Fruit fly (Drosophila melanogaster) whole organism, pupa: ENCODE results near the gene mRpL47.

Experiments used
- CG12605 ChIP-seq: fragments of 200-800 bp; sonication (Bioruptor generic); IDR thresholded peaks from 2 replicates; pipeline ENCODE4 v1.3.6; 2022; ENCODE audit warnings: missing biosample characterization, missing genetic modification characterization
- CG14655 ChIP-seq: fragments of 200-800 bp; sonication (Bioruptor generic); optimal IDR thresholded peaks from 3 replicates; lab custom pipeline; 2017; ENCODE audit warnings: mild to moderate bottlenecking, missing biosample characterization, missing genetic modification reagents, missing genetic modification characterization
- CG15710 ChIP-seq: fragments of 200-800 bp; sonication (Bioruptor generic); optimal IDR thresholded peaks from 2 replicates; lab custom pipeline; 2018; ENCODE audit warnings: missing biosample characterization, mild to moderate bottlenecking, missing genetic modification characterization, moderate library complexity
- CG17806 ChIP-seq: fragments of 200-800 bp; sonication (Bioruptor generic); optimal IDR thresholded peaks from 2 replicates; lab custom pipeline; 2018; ENCODE audit warnings: missing biosample characterization, mild to moderate bottlenecking, missing genetic modification characterization, moderate library complexity
- CG34367 ChIP-seq: fragments of 200-800 bp; sonication (Bioruptor generic); optimal IDR thresholded peaks from 2 replicates; lab custom pipeline; 2018; ENCODE audit warnings: missing biosample characterization, mild to moderate bottlenecking, missing genetic modification characterization
- CG9948 ChIP-seq: fragments of 200-800 bp; sonication (Bioruptor generic); optimal IDR thresholded peaks from 2 replicates; lab custom pipeline; 2018; ENCODE audit warnings: missing biosample characterization, mild to moderate bottlenecking, missing genetic modification characterization, moderate library complexity
- D1 ChIP-seq: fragments of 200-800 bp; sonication (Bioruptor generic); optimal IDR thresholded peaks from 2 replicates; lab custom pipeline; 2018; ENCODE audit warnings: missing biosample characterization, mild to moderate bottlenecking, missing genetic modification characterization, moderate library complexity
- Ets98B ChIP-seq: fragments of 200-800 bp; sonication (Bioruptor generic); IDR thresholded peaks from 2 replicates; pipeline ENCODE4 v1.3.6; 2022; ENCODE audit warnings: missing biosample characterization, missing genetic modification characterization
- fd96Ca ChIP-seq: fragments of 200-800 bp; sonication (Bioruptor generic); IDR thresholded peaks from 3 replicates; pipeline ENCODE4 v1.3.6; 2022; ENCODE audit warnings: missing biosample characterization, missing genetic modification characterization
- rn ChIP-seq: fragments of 200-800 bp; sonication (Bioruptor generic); IDR thresholded peaks from 2 replicates; pipeline ENCODE4 v1.3.6; 2022; ENCODE audit warnings: missing biosample characterization, missing genetic modification characterization

DNA sequence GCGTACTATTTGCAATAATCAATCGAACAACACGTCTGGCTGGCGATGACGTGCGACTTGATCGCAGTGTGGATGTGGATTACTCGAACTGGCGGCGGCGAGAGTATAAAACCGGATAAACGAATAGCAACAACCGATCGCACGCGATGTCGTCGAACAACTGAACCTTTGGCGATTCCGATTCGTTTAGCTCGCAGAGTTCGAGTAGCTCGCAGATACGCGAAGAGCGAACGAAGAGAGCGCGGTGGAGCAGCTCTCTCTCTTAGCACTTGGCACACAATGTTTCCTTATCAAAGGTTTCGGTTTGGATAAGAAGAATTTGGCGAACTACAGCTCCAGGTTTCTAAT is 13.3 kb downstream of the mRpL47 start, which contains the start of gene RhoL:
- TF ChIP-seq D1 (no peak), CG14655 (GFP tag; lab: Kevin White, UChicago) (no peak), Ets98B (GFP tag; lab: Robert Waterston, UW) (peak; percentile 73; the same call in 1 of the 2 replicates), fd96Ca (GFP tag; lab: Robert Waterston, UW) (no peak), CG34367 (tag; lab: Kevin White, UChicago) (peak; percentile 2), rn (GFP tag; lab: Robert Waterston, UW) (no peak), CG12605 (GFP tag; lab: Robert Waterston, UW) (peak; percentile 83), CG17806 (tag; lab: Kevin White, UChicago) (no peak), CG9948 (tag; lab: Kevin White, UChicago) (no peak), CG15710 (tag; lab: Kevin White, UChicago) (peak; percentile 2)
